Fruit fly (Drosophila melanogaster): ENCODE data around the gene Cog4.
A peak's percentile ranks its signal among the peaks of the same experiment; 100 is the strongest.

Cog4 gene

DNA sequence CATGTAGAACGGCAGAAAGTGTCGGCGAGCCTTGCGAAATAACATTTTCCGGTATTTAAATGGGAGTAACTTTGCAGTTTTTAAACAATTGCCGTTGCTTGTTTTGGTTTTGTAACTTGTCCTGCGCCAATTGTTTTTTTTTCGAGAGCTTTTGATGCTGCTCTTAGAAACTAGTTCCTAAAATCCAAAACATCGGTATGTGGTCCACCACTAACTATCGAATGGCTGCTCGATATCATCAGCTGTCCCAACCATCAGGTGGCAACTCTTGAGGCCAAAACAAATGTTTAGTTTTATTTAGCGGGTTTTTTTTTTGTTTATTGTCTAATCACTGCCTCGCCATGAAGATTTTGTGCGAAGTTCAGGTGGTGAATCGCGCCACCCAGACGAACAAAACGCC lies 28.7 kb upstream of the Cog4 start, which contains the start of the genes Fatp1 and Lrr47 (continued):
- TF ChIP-seq CG1529 (GFP tag; optimal IDR thresholded peaks at IDR 0.05) (no peak), CG7928 (GFP tag; optimal IDR thresholded peaks at IDR 0.05) (no peak), pum (GFP tag; optimal IDR thresholded peaks at IDR 0.05) (no peak), CG32772 (GFP tag; IDR thresholded peaks at IDR 0.05) (no peak), CG10654 (GFP tag; optimal IDR thresholded peaks at IDR 0.05) (no peak), CG1233 (GFP tag; optimal IDR thresholded peaks at IDR 0.05) (no peak), gce (GFP tag; IDR thresholded peaks at IDR 0.05) (no peak), knrl (GFP tag; IDR thresholded peaks at IDR 0.05; ENCODE audit: partially characterized antibody) (peak; percentile 88), Pdp1 (GFP tag; optimal IDR thresholded peaks at IDR 0.05) (peak in 1 of 2 experiments; percentile 54), CG10321 (GFP tag; IDR thresholded peaks at IDR 0.05) (no peak), CG11504 (tag; optimal IDR thresholded peaks at IDR 0.05) (peak; percentile 28), CG12155 (GFP tag; optimal IDR thresholded peaks at IDR 0.05) (no peak), CG11696 (GFP tag; IDR thresholded peaks at IDR 0.05) (no peak), CrebB (tag; optimal IDR thresholded peaks at IDR 0.05) (no peak), ems (GFP tag; optimal IDR thresholded peaks at IDR 0.05) (no peak), CG2129 (GFP tag; IDR thresholded peaks at IDR 0.05; ENCODE audit: partially characterized antibody) (peak; percentile 71; the same call in 1 of the 2 replicates), CG34422 (GFP tag; IDR thresholded peaks at IDR 0.05) (0 out of 3 replicates have a peak, but pooled peaks have one; percentile 6), nerfin-2 (GFP tag; IDR thresholded peaks at IDR 0.05; ENCODE audit: partially characterized antibody) (peak; percentile 64), CG10267 (tag; optimal IDR thresholded peaks at IDR 0.05) (no peak), chm (GFP tag; IDR thresholded peaks at IDR 0.05) (no peak), CG32532 (GFP tag; IDR thresholded peaks at IDR 0.05) (no peak), H15 (GFP tag; IDR thresholded peaks at IDR 0.05) (no peak), Camta (GFP tag; optimal IDR thresholded peaks at IDR 0.05) (no peak), D19B (GFP tag; optimal IDR thresholded peaks at IDR 0.05) (no peak), caup (GFP tag; optimal IDR thresholded peaks at IDR 0.05; ENCODE audit: severe bottlenecking) (no peak), Awh (GFP tag; IDR thresholded peaks at IDR 0.05) (no peak), CG9932 (GFP tag; IDR thresholded peaks at IDR 0.05) (peak; percentile 58; the same call in 1 of the 2 replicates), row (GFP tag; IDR thresholded peaks at IDR 0.05) (peak; percentile 71), ATbp (GFP tag; optimal IDR thresholded peaks at IDR 0.05) (no peak), CG4328 (GFP tag; optimal IDR thresholded peaks at IDR 0.05) (no peak), Dip2 (GFP tag; IDR thresholded peaks at IDR 0.05) (no peak), ro (GFP tag; IDR thresholded peaks at IDR 0.05) (no peak), salm (tag; optimal IDR thresholded peaks at IDR 0.05) (no peak), kah (GFP tag; optimal IDR thresholded peaks at IDR 0.05) (no peak)

- TF ChIP-seq lilli (GFP tag; optimal IDR thresholded peaks at IDR 0.05) (peak; percentile 47), CG6765 (GFP tag; optimal IDR thresholded peaks at IDR 0.05) (peak; percentile 62), Hand (GFP tag; optimal IDR thresholded peaks at IDR 0.05) (no peak), Sry-β (GFP tag; optimal IDR thresholded peaks at IDR 0.05) (no peak), CG11398 (GFP tag; optimal IDR thresholded peaks at IDR 0.05) (peak; percentile 13), ci (GFP tag; IDR thresholded peaks at IDR 0.05) (peak; percentile 78; the same call in 2 of the 3 replicates), psq (GFP tag; optimal IDR thresholded peaks at IDR 0.05) (no peak), CG10959 (GFP tag; IDR thresholded peaks at IDR 0.05) (no peak), CG1602 (GFP tag; optimal IDR thresholded peaks at IDR 0.05) (no peak), twi (tag; optimal IDR thresholded peaks at IDR 0.05) (no peak), CG3281 (GFP tag; optimal IDR thresholded peaks at IDR 0.05) (peak; percentile 50), mld (GFP tag; IDR thresholded peaks at IDR 0.05; ENCODE audit: partially characterized antibody) (no peak), CG16779 (GFP tag; IDR thresholded peaks at IDR 0.05) (0 out of 2 replicates have a peak, but pooled peaks have one; percentile 18), pho (GFP tag; optimal IDR thresholded peaks at IDR 0.05) (peak; percentile 49), Poxn (GFP tag; IDR thresholded peaks at IDR 0.05) (no peak), gsb (GFP tag; IDR thresholded peaks at IDR 0.05) (no peak), CG7963 (GFP tag; IDR thresholded peaks at IDR 0.05; ENCODE audit: partially characterized antibody) (no peak), BEAF-32 (GFP tag; optimal IDR thresholded peaks at IDR 0.05) (peak; percentile 55)
Observed at dm6 chr2L:10516470-10517048, 28.1 kb upstream of the Cog4 start.

Data from whole organism, embryonic.